Fruit fly (Drosophila melanogaster): Measurements from ENCODE around the gene Qtzl.

Gene Qtzl

dm6 chr2L:12026458-12027431, 31.2 kb downstream of the Qtzl start (continued):
- TF ChIP-seq CG7839 (tag; optimal IDR thresholded peaks at IDR 0.05) (peak; percentile 69), prd (optimal IDR thresholded peaks at IDR 0.05) (no peak), prd (GFP tag; IDR thresholded peaks at IDR 0.05) (peak; percentile 71), cad (GFP tag; optimal IDR thresholded peaks at IDR 0.05) (no peak), Ets97D (GFP tag; optimal IDR thresholded peaks at IDR 0.05) (no peak), CG9817 (tag; optimal IDR thresholded peaks at IDR 0.05) (peak; percentile 24), ci (GFP tag; IDR thresholded peaks at IDR 0.05) (peak; percentile 44; the same call in 1 of the 3 replicates), yki (optimal IDR thresholded peaks at IDR 0.05) (no peak), bowl (GFP tag; IDR thresholded peaks at IDR 0.05) (no peak), CG18599 (GFP tag; optimal IDR thresholded peaks at IDR 0.05) (peak; percentile 56), Dip2 (GFP tag; IDR thresholded peaks at IDR 0.05) (no peak), Rfx (GFP tag; IDR thresholded peaks at IDR 0.05) (peak; percentile 55), bcd (GFP tag; optimal IDR thresholded peaks at IDR 0.05) (peak; percentile 60), lola (GFP tag; optimal IDR thresholded peaks at IDR 0.05) (peak in 1 of 3 experiments; percentile 75), gcm2 (GFP tag; optimal IDR thresholded peaks at IDR 0.05) (peak; percentile 47), CG17612 (GFP tag; IDR thresholded peaks at IDR 0.05) (peak; percentile 23; the same call in 1 of the 2 replicates), CG10979 (tag; optimal IDR thresholded peaks at IDR 0.05) (peak; percentile 62), stc (GFP tag; IDR thresholded peaks at IDR 0.05) (0 out of 2 replicates have a peak, but pooled peaks have one; percentile 25), Hand (GFP tag; optimal IDR thresholded peaks at IDR 0.05) (peak; percentile 35), CG3065 (GFP tag; optimal IDR thresholded peaks at IDR 0.05) (no peak), kni (GFP tag; optimal IDR thresholded peaks at IDR 0.05) (peak; percentile 68), nmo (GFP tag; optimal IDR thresholded peaks at IDR 0.05) (peak; percentile 78), CTCF (GFP tag; optimal IDR thresholded peaks at IDR 0.05) (no peak), HLH54F (GFP tag; optimal IDR thresholded peaks at IDR 0.05) (peak; percentile 18), Hmx (GFP tag; optimal IDR thresholded peaks at IDR 0.05) (no peak), CG10267 (tag; optimal IDR thresholded peaks at IDR 0.05) (peak; percentile 27), CG10462 (GFP tag; optimal IDR thresholded peaks at IDR 0.05) (peak; percentile 6), sc (optimal IDR thresholded peaks at IDR 0.05) (no peak), sc (GFP tag; optimal IDR thresholded peaks at IDR 0.05) (peak; percentile 60), CoRest (tag; optimal IDR thresholded peaks at IDR 0.05) (peak; percentile 81), CG2889 (GFP tag; IDR thresholded peaks at IDR 0.05) (0 out of 3 replicates have a peak, but pooled peaks have one; percentile 31), Chrac-16 (GFP tag; optimal IDR thresholded peaks at IDR 0.05) (peak; percentile 56), CG4854 (GFP tag; optimal IDR thresholded peaks at IDR 0.05) (no peak), CG12391 (tag; optimal IDR thresholded peaks at IDR 0.05) (peak; percentile 69), CG14050 (GFP tag; IDR thresholded peaks at IDR 0.05) (peak; percentile 9; the same call in 1 of the 3 replicates), CG15696 (tag; optimal IDR thresholded peaks at IDR 0.05) (no peak), bsh (GFP tag; optimal IDR thresholded peaks at IDR 0.05) (peak; percentile 4 to 47), sens-2 (GFP tag; IDR thresholded peaks at IDR 0.05) (no peak), tin (GFP tag; optimal IDR thresholded peaks at IDR 0.05) (peak; percentile 30), Sry-β (GFP tag; optimal IDR thresholded peaks at IDR 0.05) (peak; percentile 8), CG2199 (GFP tag; IDR thresholded peaks at IDR 0.05) (0 out of 3 replicates have a peak, but pooled peaks have one; percentile 69), CG2875 (GFP tag; optimal IDR thresholded peaks at IDR 0.05) (no peak), Hr78 (GFP tag; optimal IDR thresholded peaks at IDR 0.05) (peak in 1 of 2 experiments; percentile 16), CHES-1-like (GFP tag; optimal IDR thresholded peaks at IDR 0.05) (peak; percentile 31), CG1603 (tag; optimal IDR thresholded peaks at IDR 0.05) (peak; percentile 74), Poxn (GFP tag; IDR thresholded peaks at IDR 0.05) (no peak), CG2129 (GFP tag; IDR thresholded peaks at IDR 0.05; ENCODE audit: partially characterized antibody) (no peak), nau (GFP tag; optimal IDR thresholded peaks at IDR 0.05) (no peak)

Measured in whole organism, embryonic.